Fruit fly (Drosophila melanogaster): Measurements from ENCODE around the gene cic.

cic gene

dm6 chr3R:20288069-20288468 lies 35.5 kb downstream of the cic start:
- TF ChIP-seq CG12605 (GFP tag; IDR thresholded peaks at IDR 0.05) (no peak), EcR (GFP tag; optimal IDR thresholded peaks at IDR 0.05) (peak; percentile 57)

dm6 chr3R:20288564-20288963 lies 36.0 kb downstream of the cic start:
- TF ChIP-seq CG8159 (tag; optimal IDR thresholded peaks at IDR 0.05) (no peak), EcR (GFP tag; optimal IDR thresholded peaks at IDR 0.05) (no peak), Pif1B (GFP tag; optimal IDR thresholded peaks at IDR 0.05) (no peak), Pif1A (GFP tag; optimal IDR thresholded peaks at IDR 0.05) (no peak), gl (tag; optimal IDR thresholded peaks at IDR 0.05) (no peak), Ets98B (GFP tag; IDR thresholded peaks at IDR 0.05) (no peak), CG32121 (GFP tag; IDR thresholded peaks at IDR 0.05) (no peak), CG14655 (GFP tag; optimal IDR thresholded peaks at IDR 0.05) (no peak), CG9948 (tag; optimal IDR thresholded peaks at IDR 0.05) (no peak), Snoo (tag; optimal IDR thresholded peaks at IDR 0.05) (no peak), D1 (tag; optimal IDR thresholded peaks at IDR 0.05) (no peak), CG12605 (GFP tag; IDR thresholded peaks at IDR 0.05) (no peak), CG8301 (tag; optimal IDR thresholded peaks at IDR 0.05) (no peak), CG10348 (GFP tag; IDR thresholded peaks at IDR 0.05) (no peak), CG34367 (tag; optimal IDR thresholded peaks at IDR 0.05) (no peak), CG13204 (GFP tag; optimal IDR thresholded peaks at IDR 0.05) (no peak), rn (GFP tag; IDR thresholded peaks at IDR 0.05) (no peak), CG17806 (tag; optimal IDR thresholded peaks at IDR 0.05) (no peak)

- peak; percentile 22 for TF ChIP-seq EcR (GFP tag; optimal IDR thresholded peaks at IDR 0.05)
- no peak for TF ChIP-seq CG32121 (GFP tag; IDR thresholded peaks at IDR 0.05)
- TF ChIP-seq CG13204 (GFP tag; optimal IDR thresholded peaks at IDR 0.05) = peak; percentile 9
Measured at dm6 chr3R:20291106-20291505, 38.5 kb downstream of the cic start.

dm6 chr3R:20291594-20291993 lies 39.0 kb downstream of the cic start:
- no peak for TF ChIP-seq CG12605 (GFP tag; IDR thresholded peaks at IDR 0.05)
- TF ChIP-seq CG15710 (tag; optimal IDR thresholded peaks at IDR 0.05) = peak; percentile 39
- TF ChIP-seq Pif1B (GFP tag; optimal IDR thresholded peaks at IDR 0.05) = no peak
- TF ChIP-seq EcR (GFP tag; optimal IDR thresholded peaks at IDR 0.05) = no peak
- TF ChIP-seq fd96Ca (GFP tag; IDR thresholded peaks at IDR 0.05) = no peak
- peak; percentile 11 for TF ChIP-seq CG34367 (tag; optimal IDR thresholded peaks at IDR 0.05)
- TF ChIP-seq CG13204 (GFP tag; optimal IDR thresholded peaks at IDR 0.05) = no peak
- TF ChIP-seq CG17806 (tag; optimal IDR thresholded peaks at IDR 0.05) = peak; percentile 31
- no peak for TF ChIP-seq CG32121 (GFP tag; IDR thresholded peaks at IDR 0.05)
- TF ChIP-seq CG14655 (GFP tag; optimal IDR thresholded peaks at IDR 0.05) = peak; percentile 19
- no peak for TF ChIP-seq gl (tag; optimal IDR thresholded peaks at IDR 0.05)
- no peak for TF ChIP-seq Snoo (tag; optimal IDR thresholded peaks at IDR 0.05)
- TF ChIP-seq CG8301 (tag; optimal IDR thresholded peaks at IDR 0.05) = no peak
- no peak for TF ChIP-seq Ets98B (GFP tag; IDR thresholded peaks at IDR 0.05)
- no peak for TF ChIP-seq CG4496 (GFP tag; IDR thresholded peaks at IDR 0.05)
- no peak for TF ChIP-seq rn (GFP tag; IDR thresholded peaks at IDR 0.05)
- TF ChIP-seq CG10348 (GFP tag; IDR thresholded peaks at IDR 0.05) = no peak
- no peak for TF ChIP-seq D1 (tag; optimal IDR thresholded peaks at IDR 0.05)
- TF ChIP-seq CG9948 (tag; optimal IDR thresholded peaks at IDR 0.05) = peak; percentile 44
- no peak for TF ChIP-seq Pif1A (GFP tag; optimal IDR thresholded peaks at IDR 0.05)
- TF ChIP-seq CG8159 (tag; optimal IDR thresholded peaks at IDR 0.05) = peak; percentile 64

- TF ChIP-seq CG4496 (GFP tag; IDR thresholded peaks at IDR 0.05) (no peak), Snoo (tag; optimal IDR thresholded peaks at IDR 0.05) (peak; percentile 77), CG10348 (GFP tag; IDR thresholded peaks at IDR 0.05) (no peak), CG13204 (GFP tag; optimal IDR thresholded peaks at IDR 0.05) (no peak), CG15710 (tag; optimal IDR thresholded peaks at IDR 0.05) (peak; percentile 88), Pif1B (GFP tag; optimal IDR thresholded peaks at IDR 0.05) (peak; percentile 33), EcR (GFP tag; optimal IDR thresholded peaks at IDR 0.05) (peak; percentile 57), CG32121 (GFP tag; IDR thresholded peaks at IDR 0.05) (no peak), CG34367 (tag; optimal IDR thresholded peaks at IDR 0.05) (peak; percentile 71), CG8159 (tag; optimal IDR thresholded peaks at IDR 0.05) (peak; percentile 90), CG8301 (tag; optimal IDR thresholded peaks at IDR 0.05) (no peak), Ets98B (GFP tag; IDR thresholded peaks at IDR 0.05) (no peak), CG14655 (GFP tag; optimal IDR thresholded peaks at IDR 0.05) (no peak), CG9948 (tag; optimal IDR thresholded peaks at IDR 0.05) (peak; percentile 79), CG12605 (GFP tag; IDR thresholded peaks at IDR 0.05) (no peak), Pif1A (GFP tag; optimal IDR thresholded peaks at IDR 0.05) (no peak), gl (tag; optimal IDR thresholded peaks at IDR 0.05) (no peak), D1 (tag; optimal IDR thresholded peaks at IDR 0.05) (no peak), CG17806 (tag; optimal IDR thresholded peaks at IDR 0.05) (peak; percentile 67), rn (GFP tag; IDR thresholded peaks at IDR 0.05) (no peak), fd96Ca (GFP tag; IDR thresholded peaks at IDR 0.05) (no peak)
Measured at dm6 chr3R:20292030-20292879, 39.7 kb downstream of the cic start.

dm6 chr3R:20292880-20293491 lies 40.4 kb downstream of the cic start:
- TF ChIP-seq EcR (GFP tag; optimal IDR thresholded peaks at IDR 0.05) = peak; percentile 79
- no peak for TF ChIP-seq CG32121 (GFP tag; IDR thresholded peaks at IDR 0.05)
- no peak for TF ChIP-seq CG8301 (tag; optimal IDR thresholded peaks at IDR 0.05)
- no peak for TF ChIP-seq CG4496 (GFP tag; IDR thresholded peaks at IDR 0.05)
- TF ChIP-seq CG13204 (GFP tag; optimal IDR thresholded peaks at IDR 0.05) = peak; percentile 55
- 0 out of 3 replicates have a peak, but pooled peaks have one; percentile 28 for TF ChIP-seq fd96Ca (GFP tag; IDR thresholded peaks at IDR 0.05)
- TF ChIP-seq Ets98B (GFP tag; IDR thresholded peaks at IDR 0.05) = no peak
- no peak for TF ChIP-seq CG9948 (tag; optimal IDR thresholded peaks at IDR 0.05)
- TF ChIP-seq Pif1A (GFP tag; optimal IDR thresholded peaks at IDR 0.05) = no peak
- no peak for TF ChIP-seq CG14655 (GFP tag; optimal IDR thresholded peaks at IDR 0.05)
- peak; percentile 63 for TF ChIP-seq CG12605 (GFP tag; IDR thresholded peaks at IDR 0.05)
- TF ChIP-seq D1 (tag; optimal IDR thresholded peaks at IDR 0.05) = no peak
- no peak for TF ChIP-seq CG10348 (GFP tag; IDR thresholded peaks at IDR 0.05)
- peak; percentile 66 for TF ChIP-seq gl (tag; optimal IDR thresholded peaks at IDR 0.05)
- TF ChIP-seq CG17806 (tag; optimal IDR thresholded peaks at IDR 0.05) = no peak
- no peak for TF ChIP-seq Snoo (tag; optimal IDR thresholded peaks at IDR 0.05)
- no peak for TF ChIP-seq CG15710 (tag; optimal IDR thresholded peaks at IDR 0.05)
- no peak for TF ChIP-seq CG8159 (tag; optimal IDR thresholded peaks at IDR 0.05)
- no peak for TF ChIP-seq rn (GFP tag; IDR thresholded peaks at IDR 0.05)
- no peak for TF ChIP-seq CG34367 (tag; optimal IDR thresholded peaks at IDR 0.05)
- no peak for TF ChIP-seq Pif1B (GFP tag; optimal IDR thresholded peaks at IDR 0.05)
